Worm (Caenorhabditis elegans): ENCODE results near the gene nhr-264.

DNA sequence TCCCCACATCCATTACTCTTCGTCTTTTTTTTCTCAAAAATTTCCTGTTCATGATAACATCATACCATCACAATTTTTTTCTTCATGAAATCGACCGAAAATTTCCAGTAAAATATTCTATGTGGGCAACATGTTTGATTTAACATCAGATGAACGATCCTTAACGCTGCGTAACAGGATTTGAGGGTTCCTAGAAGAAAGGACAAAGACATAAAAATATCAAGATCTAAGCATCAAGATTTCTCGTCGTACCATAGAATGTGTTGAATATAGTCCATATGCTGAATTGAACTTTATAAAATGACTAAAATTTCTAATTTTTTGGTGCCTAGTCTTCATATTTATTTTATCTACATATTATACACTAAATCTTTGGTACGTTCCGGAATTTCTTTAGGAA lies 6.4 kb upstream of the nhr-264 start, which contains the start of gene F49C12.3:
- no peak for TF ChIP-seq elt-2 (tag; optimal IDR thresholded peaks at IDR 0.05)
- TF ChIP-seq skn-1 (tag; optimal IDR thresholded peaks at IDR 0.05): no peak
- no peak for TF ChIP-seq pqm-1 (tag; optimal IDR thresholded peaks at IDR 0.05)
- TF ChIP-seq ceh-82 (tag; optimal IDR thresholded peaks at IDR 0.05): no peak
- no peak for TF ChIP-seq nhr-76 (tag; optimal IDR thresholded peaks at IDR 0.05)
- TF ChIP-seq elt-3 (tag; optimal IDR thresholded peaks at IDR 0.05): no peak
- no peak for TF ChIP-seq tbx-2 (tag; optimal IDR thresholded peaks at IDR 0.05)
